Worm (Caenorhabditis elegans): ENCODE measurements around the gene prx-10.

prx-10 gene

DNA sequence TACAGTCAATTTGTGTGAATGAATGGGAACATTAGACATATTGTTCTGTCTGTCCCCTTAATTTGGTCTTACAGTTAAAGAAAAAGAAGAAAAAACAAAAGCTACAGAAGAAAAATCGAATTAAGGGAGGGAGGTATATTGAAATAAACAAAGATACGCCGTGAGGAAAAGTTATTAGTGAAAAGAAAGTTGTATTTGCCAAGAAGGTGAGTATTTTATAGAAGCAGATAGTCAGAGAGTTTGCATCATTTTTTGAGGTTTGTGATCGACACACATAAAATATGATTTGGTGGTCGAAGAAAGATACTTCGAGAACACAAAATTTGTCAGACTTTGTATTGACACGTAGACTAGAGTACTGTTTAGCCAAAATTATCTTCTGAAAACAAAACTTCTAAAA, 35.9 kb upstream of the prx-10 start (continued):
- TF ChIP-seq blmp-1 (tag; optimal IDR thresholded peaks at IDR 0.05; ENCODE audit: insufficient read depth) (peak; percentile 14), lin-39 (tag; optimal IDR thresholded peaks at IDR 0.05) (no peak), skn-1 (tag; optimal IDR thresholded peaks at IDR 0.05) (no peak), sma-3 (GFP tag; optimal IDR thresholded peaks at IDR 0.05) (no peak), snpc-4 (tag; optimal IDR thresholded peaks at IDR 0.05) (no peak), nhr-11 (tag; optimal IDR thresholded peaks at IDR 0.05) (no peak), unc-39 (tag; optimal IDR thresholded peaks at IDR 0.05) (no peak), nhr-237 (tag; optimal IDR thresholded peaks at IDR 0.05) (no peak), nhr-77 (tag; optimal IDR thresholded peaks at IDR 0.05) (no peak), nhr-12 (tag; optimal IDR thresholded peaks at IDR 0.05) (no peak), zag-1 (tag; optimal IDR thresholded peaks at IDR 0.05) (no peak), mbf-1 (tag; optimal IDR thresholded peaks at IDR 0.05) (no peak), R02D3.7 (tag; optimal IDR thresholded peaks at IDR 0.05) (no peak), ztf-11 (tag; optimal IDR thresholded peaks at IDR 0.05) (no peak), peb-1 (tag; optimal IDR thresholded peaks at IDR 0.05) (no peak), ama-1 (optimal IDR thresholded peaks at IDR 0.05) (no peak), mab-5 (tag; optimal IDR thresholded peaks at IDR 0.05) (no peak), crh-2 (tag; optimal IDR thresholded peaks at IDR 0.05) (peak; percentile 24), ceh-82 (tag; optimal IDR thresholded peaks at IDR 0.05) (no peak), elt-1 (tag; optimal IDR thresholded peaks at IDR 0.05) (no peak), nhr-129 (tag; optimal IDR thresholded peaks at IDR 0.05) (peak; percentile 91)

DNA sequence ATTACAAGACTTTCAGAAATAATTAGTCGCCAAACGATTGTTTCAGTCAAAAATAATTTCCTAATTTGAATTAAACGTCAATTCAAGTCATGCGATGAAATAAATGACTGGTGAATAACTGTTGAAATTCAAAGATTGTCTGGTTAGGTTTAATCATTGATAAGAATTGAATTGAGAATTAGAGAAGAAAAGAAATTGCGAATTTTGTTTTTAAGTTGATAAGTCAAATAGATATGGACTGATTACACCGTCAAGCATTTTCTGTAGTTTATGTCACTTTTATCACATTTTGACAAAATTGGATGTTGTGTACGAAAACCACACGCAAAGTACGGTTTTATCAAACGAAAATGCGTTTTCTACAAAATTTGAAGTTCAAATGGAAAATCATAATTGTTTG, 34.9 kb upstream of the prx-10 start:
- TF ChIP-seq R02D3.7 (tag; optimal IDR thresholded peaks at IDR 0.05) = no peak
- TF ChIP-seq mdl-1 (tag; optimal IDR thresholded peaks at IDR 0.05) = no peak
- TF ChIP-seq C34F6.9 (tag; optimal IDR thresholded peaks at IDR 0.05) = peak; percentile 14
- TF ChIP-seq ztf-11 (tag; optimal IDR thresholded peaks at IDR 0.05) = no peak
- peak; percentile 58 for TF ChIP-seq gmeb-1 (tag; optimal IDR thresholded peaks at IDR 0.05)
- TF ChIP-seq elt-3 (tag; optimal IDR thresholded peaks at IDR 0.05) = no peak
- TF ChIP-seq ceh-82 (tag; optimal IDR thresholded peaks at IDR 0.05) = no peak
- no peak for TF ChIP-seq aly-2 (tag; optimal IDR thresholded peaks at IDR 0.05)
- peak in 1 of 2 experiments; percentile 28 for TF ChIP-seq lsy-2 (tag; optimal IDR thresholded peaks at IDR 0.05)
- TF ChIP-seq ama-1 (optimal IDR thresholded peaks at IDR 0.05) = no peak
- TF ChIP-seq nhr-10 (tag; optimal IDR thresholded peaks at IDR 0.05) = no peak
- peak; percentile 30 for TF ChIP-seq nhr-129 (tag; optimal IDR thresholded peaks at IDR 0.05)
- no peak for TF ChIP-seq skn-1 (tag; optimal IDR thresholded peaks at IDR 0.05)
- peak; percentile 44 for TF ChIP-seq sma-3 (GFP tag; optimal IDR thresholded peaks at IDR 0.05)
- TF ChIP-seq nhr-77 (tag; optimal IDR thresholded peaks at IDR 0.05) = no peak
- TF ChIP-seq nhr-11 (tag; optimal IDR thresholded peaks at IDR 0.05) = no peak
- peak; percentile 69 for TF ChIP-seq sma-9 (GFP tag; optimal IDR thresholded peaks at IDR 0.05)
- no peak for TF ChIP-seq sma-9 (tag; optimal IDR thresholded peaks at IDR 0.05)
- TF ChIP-seq F13H6.1 (tag; optimal IDR thresholded peaks at IDR 0.05) = peak; percentile 1
- TF ChIP-seq lin-39 (tag; optimal IDR thresholded peaks at IDR 0.05) = no peak
- TF ChIP-seq Y55F3AM.14 (GFP tag; optimal IDR thresholded peaks at IDR 0.05) = no peak
- peak; percentile 97 for TF ChIP-seq fos-1 (tag; optimal IDR thresholded peaks at IDR 0.05)
- no peak for TF ChIP-seq mbf-1 (tag; optimal IDR thresholded peaks at IDR 0.05)
- TF ChIP-seq lin-11 (tag; optimal IDR thresholded peaks at IDR 0.05) = no peak
- no peak for TF ChIP-seq nhr-12 (tag; optimal IDR thresholded peaks at IDR 0.05)
- TF ChIP-seq ZK546.5 (tag; optimal IDR thresholded peaks at IDR 0.05) = no peak
- TF ChIP-seq ztf-1 (GFP tag; conservative IDR thresholded peaks at IDR 0.05) = no peak
- no peak for TF ChIP-seq zag-1 (tag; optimal IDR thresholded peaks at IDR 0.05)
- TF ChIP-seq nhr-25 (tag; optimal IDR thresholded peaks at IDR 0.05) = peak; percentile 53
- no peak for TF ChIP-seq alr-1 (tag; optimal IDR thresholded peaks at IDR 0.05)
- no peak for TF ChIP-seq peb-1 (tag; optimal IDR thresholded peaks at IDR 0.05)
- no peak for TF ChIP-seq egl-27 (tag; optimal IDR thresholded peaks at IDR 0.05)
- TF ChIP-seq lin-13 (GFP tag; optimal IDR thresholded peaks at IDR 0.05) = no peak
- TF ChIP-seq unc-55 (GFP tag; optimal IDR thresholded peaks at IDR 0.05) = no peak
- peak; percentile 25 for TF ChIP-seq nhr-21 (tag; optimal IDR thresholded peaks at IDR 0.05)
- no peak for TF ChIP-seq nhr-23 (tag; optimal IDR thresholded peaks at IDR 0.05)
- peak; percentile 88 for TF ChIP-seq crh-2 (tag; optimal IDR thresholded peaks at IDR 0.05)
